Fruit fly (Drosophila melanogaster) whole organism: Measurements from ENCODE around the gene Lsp1gamma.

Experiments
- CG8478 ChIP-seq: fragments of >200 bp; optimal IDR thresholded peaks from 2 replicates; lab custom pipeline; 2018; ENCODE audit warnings: inconsistent platforms
- Dll ChIP-seq: fragments of >200 bp; optimal IDR thresholded peaks from 2 replicates; lab custom pipeline; 2017
- EcR ChIP-seq, 2 experiments: fragments of >200 bp; optimal IDR thresholded peaks; 2 replicates each; lab custom pipeline; 2017; ENCODE audit warnings: missing biosample characterization in 2 of 2, missing genetic modification characterization in 2 of 2, missing genetic modification reagents in 2 of 2
- pan ChIP-seq: fragments of >200 bp; optimal IDR thresholded peaks from 2 replicates; lab custom pipeline; 2017
- psq ChIP-seq: fragments of >200 bp; optimal IDR thresholded peaks from 2 replicates; lab custom pipeline; 2017
- usp ChIP-seq: fragments of >200 bp; optimal IDR thresholded peaks from 2 replicates; lab custom pipeline; 2017; ENCODE audit warnings: missing biosample characterization, missing genetic modification characterization, mixed read lengths

dm6 chr3L:26690-27271, 39.4 kb upstream of the Lsp1gamma start:
- TF ChIP-seq CG8478 (lab: Kevin White, UChicago) (no peak), pan (lab: Kevin White, UChicago) (no peak), Dll (lab: Kevin White, UChicago) (no peak), psq (lab: Kevin White, UChicago) (no peak), usp (GFP tag; lab: Kevin White, UChicago) (no peak), EcR (GFP tag; optimal IDR thresholded peaks at IDR 0.05; lab: Kevin White, UChicago) (no peak)
